Fruit fly (Drosophila melanogaster) whole organism, embryonic: ENCODE measurements around the gene RhoGAP1A.

Experiments used
- Blimp-1 ChIP-seq: fragments of 200-800 bp; sonication (Bioruptor generic); optimal IDR thresholded peaks from 3 replicates; lab custom pipeline; 2018; ENCODE audit warnings: missing biosample characterization, missing genetic modification characterization, mild to moderate bottlenecking, moderate library complexity, missing genetic modification reagents
- CG10654 ChIP-seq: fragments of 200-800 bp; sonication (Bioruptor generic); optimal IDR thresholded peaks from 2 replicates; lab custom pipeline; 2016; ENCODE audit warnings: missing biosample characterization, missing genetic modification characterization
- CG11695 ChIP-seq: fragments of 200-800 bp; sonication (Bioruptor generic); IDR thresholded peaks from 3 replicates; pipeline ENCODE4 v1.3.6; 2022; ENCODE audit warnings: missing biosample characterization, missing genetic modification characterization
- CG12104 ChIP-seq: fragments of 200-800 bp; sonication (Bioruptor generic); optimal IDR thresholded peaks from 3 replicates; lab custom pipeline; 2016; ENCODE audit warnings: missing biosample characterization, missing genetic modification characterization
- CG12219 ChIP-seq: fragments of 200-800 bp; sonication (Bioruptor generic); optimal IDR thresholded peaks from 3 replicates; lab custom pipeline; 2018; ENCODE audit warnings: missing biosample characterization, mild to moderate bottlenecking, missing genetic modification characterization
- CG12942 ChIP-seq: fragments of 200-800 bp; sonication (Bioruptor generic); optimal IDR thresholded peaks from 3 replicates; lab custom pipeline; 2016; ENCODE audit warnings: missing biosample characterization, missing genetic modification characterization
- CG15073 ChIP-seq: fragments of 200-800 bp; sonication (Bioruptor generic); optimal IDR thresholded peaks from 2 replicates; lab custom pipeline; 2016; ENCODE audit warnings: missing biosample characterization, missing genetic modification characterization
- CG16815 ChIP-seq: fragments of 200-800 bp; sonication (Bioruptor generic); optimal IDR thresholded peaks from 3 replicates; lab custom pipeline; 2017; ENCODE audit warnings: missing biosample characterization, mild to moderate bottlenecking, missing genetic modification characterization
- CG16863 ChIP-seq: fragments of 200-800 bp; sonication (Bioruptor generic); optimal IDR thresholded peaks from 3 replicates; lab custom pipeline; 2016; ENCODE audit warnings: missing biosample characterization, missing genetic modification characterization
- CG2199 ChIP-seq: fragments of 200-800 bp; sonication (Bioruptor generic); IDR thresholded peaks from 3 replicates; pipeline ENCODE4 v1.3.6; 2022; ENCODE audit warnings: missing biosample characterization, missing genetic modification characterization
- CG33213 ChIP-seq: fragments of 200-800 bp; sonication (Bioruptor generic); optimal IDR thresholded peaks from 3 replicates; lab custom pipeline; 2016; ENCODE audit warnings: missing biosample characterization, missing genetic modification characterization
- CG3995 ChIP-seq: fragments of 200-800 bp; sonication (Bioruptor generic); optimal IDR thresholded peaks from 3 replicates; lab custom pipeline; 2016; ENCODE audit warnings: missing biosample characterization, missing genetic modification characterization
- CG4328 ChIP-seq: fragments of 200-800 bp; sonication (Bioruptor generic); optimal IDR thresholded peaks from 3 replicates; lab custom pipeline; 2017; ENCODE audit warnings: missing biosample characterization, missing genetic modification reagents, missing genetic modification characterization
- CG7839 ChIP-seq: fragments of 200-800 bp; sonication (Bioruptor generic); optimal IDR thresholded peaks from 3 replicates; lab custom pipeline; 2018; ENCODE audit warnings: missing biosample characterization, mild to moderate bottlenecking, missing genetic modification characterization, moderate library complexity
- CG9437 ChIP-seq: fragments of 200-800 bp; sonication (Bioruptor generic); optimal IDR thresholded peaks from 2 replicates; lab custom pipeline; 2018; ENCODE audit warnings: missing biosample characterization, mild to moderate bottlenecking, missing genetic modification characterization
- D ChIP-seq, 2 experiments: fragments of 200-800 bp in 1 of 2; fragments of >200 bp in 1 of 2; sonication (Bioruptor generic) in 1 of 2; optimal IDR thresholded peaks; 2 replicates in 1 of 2; 3 replicates in 1 of 2; lab custom pipeline; 2017; ENCODE audit warnings: mild to moderate bottlenecking in 1 of 2, missing biosample characterization in 1 of 2, missing genetic modification characterization in 1 of 2, missing genetic modification reagents in 1 of 2
- Dp ChIP-seq: fragments of 200-800 bp; sonication (Bioruptor generic); optimal IDR thresholded peaks from 2 replicates; lab custom pipeline; 2018; ENCODE audit warnings: missing biosample characterization, mild to moderate bottlenecking, missing genetic modification characterization, moderate library complexity
- Hmr ChIP-seq: fragments of 200-800 bp; sonication (Bioruptor generic); optimal IDR thresholded peaks from 3 replicates; lab custom pipeline; 2017; ENCODE audit warnings: mild to moderate bottlenecking, missing biosample characterization, missing genetic modification reagents, missing genetic modification characterization
- MTF-1 ChIP-seq: fragments of 200-800 bp; sonication (Bioruptor generic); optimal IDR thresholded peaks from 2 replicates; lab custom pipeline; 2018; ENCODE audit warnings: missing biosample characterization, mild to moderate bottlenecking, missing genetic modification characterization, borderline replicate concordance
- Rfx ChIP-seq: fragments of 200-800 bp; sonication (Bioruptor generic); IDR thresholded peaks from 2 replicates; pipeline ENCODE4 v1.3.6; 2022; ENCODE audit warnings: missing biosample characterization, missing genetic modification characterization
- Sox102F ChIP-seq: fragments of 200-800 bp; sonication (Bioruptor generic); optimal IDR thresholded peaks from 2 replicates; lab custom pipeline; 2018; ENCODE audit warnings: missing biosample characterization, mild to moderate bottlenecking, missing genetic modification characterization, moderate library complexity
- TFAM ChIP-seq: fragments of 200-800 bp; sonication (Bioruptor generic); optimal IDR thresholded peaks from 2 replicates; lab custom pipeline; 2017; ENCODE audit warnings: missing biosample characterization, missing genetic modification characterization, inconsistent platforms
- Xrp1 ChIP-seq: fragments of 200-800 bp; sonication (Bioruptor generic); IDR thresholded peaks from 2 replicates; pipeline ENCODE4 v1.3.6; 2022; ENCODE audit warnings: missing biosample characterization, missing genetic modification characterization
- esg ChIP-seq: fragments of 200-800 bp; sonication (Bioruptor generic); conservative IDR thresholded peaks from 2 replicates; pipeline ENCODE4 v1.3.6; 2022; ENCODE audit warnings: missing biosample characterization, missing genetic modification characterization
- eyg ChIP-seq: fragments of 200-800 bp; sonication (Bioruptor generic); optimal IDR thresholded peaks from 3 replicates; lab custom pipeline; 2016; ENCODE audit warnings: missing biosample characterization, missing genetic modification characterization
- fd3F ChIP-seq: fragments of 200-800 bp; sonication (Bioruptor generic); optimal IDR thresholded peaks from 2 replicates; lab custom pipeline; 2018; ENCODE audit warnings: missing biosample characterization, mild to moderate bottlenecking, missing genetic modification characterization, moderate library complexity
- fd64A ChIP-seq: fragments of 200-800 bp; sonication (Bioruptor generic); optimal IDR thresholded peaks from 3 replicates; lab custom pipeline; 2018; ENCODE audit warnings: missing biosample characterization, mild to moderate bottlenecking, missing genetic modification characterization
- kni ChIP-seq: fragments of 200-800 bp; sonication (Bioruptor generic); optimal IDR thresholded peaks from 3 replicates; lab custom pipeline; 2017; ENCODE audit warnings: mild to moderate bottlenecking, missing biosample characterization, missing genetic modification reagents, missing genetic modification characterization
- maf-S ChIP-seq: fragments of 200-800 bp; sonication (Bioruptor generic); optimal IDR thresholded peaks from 2 replicates; lab custom pipeline; 2016; ENCODE audit warnings: missing biosample characterization, missing genetic modification characterization
- nau ChIP-seq: fragments of 200-800 bp; sonication (Bioruptor generic); optimal IDR thresholded peaks from 3 replicates; lab custom pipeline; 2017; ENCODE audit warnings: missing biosample characterization, mild to moderate bottlenecking, missing genetic modification characterization, missing genetic modification reagents
- org-1 ChIP-seq: fragments of 200-800 bp; sonication (Bioruptor generic); optimal IDR thresholded peaks from 2 replicates; lab custom pipeline; 2017; ENCODE audit warnings: missing biosample characterization, missing genetic modification characterization
- pho ChIP-seq: fragments of 200-800 bp; sonication (Bioruptor generic); optimal IDR thresholded peaks from 2 replicates; lab custom pipeline; 2016; ENCODE audit warnings: missing biosample characterization, missing genetic modification characterization
- pros ChIP-seq: fragments of 200-800 bp; sonication (Bioruptor generic); optimal IDR thresholded peaks from 3 replicates; lab custom pipeline; 2019; ENCODE audit warnings: missing biosample characterization, mild to moderate bottlenecking, missing genetic modification characterization, moderate library complexity
- sens ChIP-seq: fragments of 200-800 bp; sonication (Bioruptor generic); peaks from one replicate; lab custom pipeline; 2016; ENCODE audit warnings: missing biosample characterization, missing genetic modification characterization
- slou ChIP-seq: fragments of 200-800 bp; sonication (Bioruptor generic); optimal IDR thresholded peaks from 3 replicates; lab custom pipeline; 2016; ENCODE audit warnings: missing biosample characterization, missing genetic modification characterization
- so ChIP-seq: fragments of 200-800 bp; sonication (Bioruptor generic); IDR thresholded peaks from 3 replicates; pipeline ENCODE4 v1.3.6; 2022; ENCODE audit warnings: missing biosample characterization, missing genetic modification characterization
- ssp ChIP-seq: fragments of 200-800 bp; sonication (Bioruptor generic); IDR thresholded peaks from 2 replicates; pipeline ENCODE4 v1.3.6; 2022; ENCODE audit warnings: missing biosample characterization, missing genetic modification characterization

RhoGAP1A gene

DNA sequence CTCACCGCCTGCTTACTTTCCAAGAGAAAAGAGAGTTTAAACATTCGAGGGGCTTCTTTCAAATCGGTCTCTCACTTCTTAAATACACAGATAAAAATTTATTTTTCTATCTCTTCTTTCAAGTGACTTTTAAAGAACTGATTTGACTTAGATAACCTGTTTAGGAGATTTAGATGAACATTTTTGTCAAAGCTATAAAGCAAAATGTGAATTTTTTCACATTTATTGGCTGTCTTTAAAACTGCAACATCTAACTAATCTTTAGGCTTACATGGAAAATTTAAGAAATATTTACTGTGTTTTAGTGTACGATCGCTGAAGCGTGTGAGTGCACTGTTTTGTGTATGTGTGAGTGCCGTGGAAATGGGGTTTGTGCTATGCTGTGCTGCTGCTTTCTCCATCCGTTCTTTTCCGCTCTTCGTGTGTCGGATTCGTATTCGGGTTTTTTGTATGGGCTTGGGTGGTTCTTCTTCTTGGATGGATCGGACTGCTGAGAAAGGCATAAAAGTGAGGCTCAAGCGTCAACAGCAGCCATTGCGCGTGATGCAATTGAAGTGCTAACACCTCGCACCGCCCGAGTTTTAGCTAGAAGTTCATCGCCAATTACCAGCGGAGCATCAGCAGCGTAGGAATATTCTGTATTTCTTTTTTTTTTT lies 48.4 kb downstream of the RhoGAP1A start (continued):
- TF ChIP-seq org-1 = peak; percentile 16
- peak; percentile 31 for TF ChIP-seq CG12219
- TF ChIP-seq CG12104 = peak; percentile 17
- TF ChIP-seq nau (GFP tag; lab: Kevin White, UChicago) = no peak
- TF ChIP-seq CG10654 = peak; percentile 26
- TF ChIP-seq kni (GFP tag; lab: Kevin White, UChicago) = peak; percentile 90
- TF ChIP-seq so = no peak
- TF ChIP-seq CG12942 = no peak
- TF ChIP-seq eyg (GFP tag; lab: Kevin White, UChicago) = no peak
- no peak for TF ChIP-seq Hmr (GFP tag; lab: Kevin White, UChicago)
- TF ChIP-seq MTF-1 = no peak
- no peak for TF ChIP-seq maf-S
- no peak for TF ChIP-seq ssp (GFP tag; lab: Robert Waterston, UW)
- TF ChIP-seq Sox102F (GFP tag; lab: Kevin White, UChicago) = peak; percentile 69
- TF ChIP-seq CG11695 (GFP tag; lab: Robert Waterston, UW) = 0 out of 3 replicates have a peak, but pooled peaks have one; percentile 35
- peak; percentile 22 for TF ChIP-seq CG16863 (GFP tag; lab: Kevin White, UChicago)
- TF ChIP-seq Rfx (GFP tag; lab: Robert Waterston, UW) = no peak
- TF ChIP-seq slou (GFP tag; lab: Kevin White, UChicago) = no peak
- TF ChIP-seq TFAM = no peak
- peak; percentile 59 for TF ChIP-seq fd64A (GFP tag; lab: Kevin White, UChicago)
- TF ChIP-seq D (optimal IDR thresholded peaks at IDR 0.05; lab: Kevin White, UChicago) = no peak
- peak; percentile 74 for TF ChIP-seq D (GFP tag; optimal IDR thresholded peaks at IDR 0.05; lab: Kevin White, UChicago)
- peak; percentile 82 for TF ChIP-seq pros (GFP tag; lab: Kevin White, UChicago)
- TF ChIP-seq CG7839 (tag; lab: Kevin White, UChicago) = peak; percentile 63
- peak; percentile 84 for TF ChIP-seq Xrp1 (GFP tag; lab: Robert Waterston, UW)
- no peak for TF ChIP-seq CG15073
- no peak for TF ChIP-seq CG3995 (GFP tag; lab: Kevin White, UChicago)
- peak; percentile 59 for TF ChIP-seq CG16815 (GFP tag; lab: Kevin White, UChicago)
- no peak for TF ChIP-seq fd3F (GFP tag; lab: Kevin White, UChicago)
- no peak for TF ChIP-seq CG33213 (GFP tag; lab: Kevin White, UChicago)

DNA sequence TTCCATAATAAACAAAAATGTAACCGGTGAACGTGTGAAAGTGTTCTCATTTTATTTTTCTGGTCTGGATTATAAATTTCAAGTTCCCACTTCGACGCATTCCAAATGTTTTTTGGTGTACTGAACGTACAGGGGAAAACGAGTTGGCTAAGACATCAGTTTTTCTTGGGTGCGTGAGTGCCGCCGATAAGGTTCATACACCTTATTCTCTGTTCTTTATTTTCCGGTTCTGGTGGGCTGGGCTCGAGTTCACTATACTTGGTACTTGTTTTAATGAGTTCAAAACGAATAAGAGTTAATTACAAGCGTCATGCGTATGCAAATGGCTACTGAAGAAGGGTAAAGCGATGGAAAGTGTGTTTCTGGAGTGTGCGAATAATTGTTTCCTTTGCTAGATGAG lies 53.2 kb downstream of the RhoGAP1A start:
- no peak for TF ChIP-seq Dp (GFP tag; lab: Kevin White, UChicago)
- no peak for TF ChIP-seq pho (GFP tag; lab: Kevin White, UChicago)
- TF ChIP-seq sens (GFP tag; lab: Kevin White, UChicago) = peak; percentile 25
- TF ChIP-seq fd3F (GFP tag; lab: Kevin White, UChicago) = no peak
- TF ChIP-seq CG2199 = peak; percentile 82
- TF ChIP-seq esg (GFP tag; lab: Robert Waterston, UW) = no peak
- TF ChIP-seq CG9437 (GFP tag; lab: Kevin White, UChicago) = no peak
- TF ChIP-seq Blimp-1 (GFP tag; lab: Kevin White, UChicago) = peak; percentile 48
- TF ChIP-seq CG4328 = no peak
